Worm (Caenorhabditis elegans) whole organism, L4 larva: ENCODE measurements around the gene nep-2.

Experiments used
- D1046.2 ChIP-seq: fragments of 200-800 bp; sonication (Bioruptor generic); IDR thresholded peaks from 2 replicates; pipeline ENCODE4 v1.3.6; 2022; ENCODE audit warnings: missing genetic modification characterization, missing compliant biosample characterization
- F37D6.2 ChIP-seq: sonication (generic microtip); optimal IDR thresholded peaks from 2 replicates; lab custom pipeline; 2016; ENCODE audit warnings: mild to moderate bottlenecking, missing genetic modification characterization, missing compliant biosample characterization
- R02D3.7 ChIP-seq: fragments of 150-350 bp; sonication (generic microtip); optimal IDR thresholded peaks from 3 replicates; lab custom pipeline; 2014; ENCODE audit warnings: missing biosample characterization, missing genetic modification characterization
- T20F7.1 ChIP-seq: fragments of 200-800 bp; sonication (Bioruptor generic); optimal IDR thresholded peaks from 2 replicates; lab custom pipeline; 2018; ENCODE audit warnings: mild to moderate bottlenecking, missing genetic modification characterization, missing compliant biosample characterization
- Y5F2A.4 ChIP-seq: fragments of 200-800 bp; sonication (Bioruptor generic); optimal IDR thresholded peaks from 2 replicates; lab custom pipeline; 2018; ENCODE audit warnings: mild to moderate bottlenecking, missing genetic modification characterization, missing compliant biosample characterization
- ZK546.5 ChIP-seq, 2 experiments: sonication (generic microtip); optimal IDR thresholded peaks; 2 replicates each; lab custom pipeline; 2017; ENCODE audit warnings: missing biosample characterization in 2 of 2, missing genetic modification characterization in 2 of 2
- aha-1 ChIP-seq: fragments of 150-350 bp; peaks from one replicate; lab custom pipeline; 2014; ENCODE audit warnings: missing biosample characterization, missing genetic modification characterization
- aly-2 ChIP-seq: sonication (generic microtip); optimal IDR thresholded peaks from 2 replicates; lab custom pipeline; 2018; ENCODE audit warnings: missing biosample characterization, missing genetic modification characterization
- arid-1 ChIP-seq: fragments of 200-800 bp; sonication (Bioruptor generic); conservative IDR thresholded peaks from 2 replicates; pipeline ENCODE4 v1.3.6; 2022; ENCODE audit warnings: missing genetic modification reagents, missing genetic modification characterization, missing compliant biosample characterization
- ceh-20 ChIP-seq: fragments of 200-800 bp; sonication (Bioruptor generic); IDR thresholded peaks from 2 replicates; pipeline ENCODE4 v1.3.6; 2022; ENCODE audit warnings: missing genetic modification reagents, missing genetic modification characterization, missing compliant biosample characterization
- ceh-28 ChIP-seq: fragments of 150-350 bp; optimal IDR thresholded peaks from 2 replicates; lab custom pipeline; 2014; ENCODE audit warnings: missing biosample characterization, missing genetic modification reagents, missing genetic modification characterization
- ceh-32 ChIP-seq: sonication (generic microtip); optimal IDR thresholded peaks from 2 replicates; lab custom pipeline; 2016; ENCODE audit warnings: mild to moderate bottlenecking, missing genetic modification characterization, missing compliant biosample characterization; ENCODE audit not compliant: poor library complexity
- ceh-62 ChIP-seq: sonication (generic microtip); optimal IDR thresholded peaks from 2 replicates; lab custom pipeline; 2017; ENCODE audit warnings: missing biosample characterization, missing genetic modification characterization
- cey-2 ChIP-seq: sonication (generic microtip); optimal IDR thresholded peaks from 3 replicates; lab custom pipeline; 2017; ENCODE audit warnings: missing genetic modification characterization, mild to moderate bottlenecking, missing compliant biosample characterization, antibody characterized with exemption, borderline replicate concordance; ENCODE audit not compliant: insufficient read depth
- daf-12 ChIP-seq: fragments of 150-350 bp; optimal IDR thresholded peaks from 2 replicates; lab custom pipeline; 2014; ENCODE audit warnings: missing biosample characterization, missing genetic modification reagents, missing genetic modification characterization
- daf-19 ChIP-seq: fragments of 200-800 bp; sonication (Bioruptor generic); conservative IDR thresholded peaks from 2 replicates; pipeline ENCODE4 v1.3.6; 2022; ENCODE audit warnings: missing genetic modification characterization, missing compliant biosample characterization
- daf-8 ChIP-seq: fragments of 200-800 bp; sonication (Bioruptor generic); IDR thresholded peaks from 2 replicates; pipeline ENCODE4 v1.3.6; 2022; ENCODE audit warnings: missing genetic modification characterization, missing compliant biosample characterization
- dmd-8 ChIP-seq: fragments of 200-800 bp; sonication (Bioruptor generic); IDR thresholded peaks from 2 replicates; pipeline ENCODE4 v1.3.6; 2022; ENCODE audit warnings: missing genetic modification characterization, missing compliant biosample characterization
- egl-27 ChIP-seq: sonication (generic microtip); optimal IDR thresholded peaks from 3 replicates; lab custom pipeline; 2017; ENCODE audit warnings: missing biosample characterization, missing genetic modification reagents, missing genetic modification characterization
- fkh-10 ChIP-seq: fragments of 150-350 bp; optimal IDR thresholded peaks from 2 replicates; lab custom pipeline; 2014; ENCODE audit warnings: missing biosample characterization, missing genetic modification reagents, missing genetic modification characterization
- gei-8 ChIP-seq: fragments of 200-800 bp; sonication (Bioruptor generic); optimal IDR thresholded peaks from 2 replicates; lab custom pipeline; 2018; ENCODE audit warnings: mild to moderate bottlenecking, missing genetic modification characterization, missing compliant biosample characterization
- lim-7 ChIP-seq: fragments of 200-800 bp; sonication (Bioruptor generic); IDR thresholded peaks from 2 replicates; pipeline ENCODE4 v1.3.6; 2022; ENCODE audit warnings: missing genetic modification characterization, missing compliant biosample characterization
- lin-15B ChIP-seq: fragments of 150-350 bp; sonication (generic microtip); optimal IDR thresholded peaks from 3 replicates; lab custom pipeline; 2014; ENCODE audit warnings: missing biosample characterization, missing genetic modification characterization
- lin-29 ChIP-seq: fragments of 200-800 bp; sonication (Bioruptor generic); IDR thresholded peaks from 2 replicates; pipeline ENCODE4 v1.3.6; 2022; ENCODE audit warnings: missing genetic modification reagents, missing genetic modification characterization, missing compliant biosample characterization
- madf-9 ChIP-seq: fragments of 200-800 bp; sonication (Bioruptor generic); conservative IDR thresholded peaks from 2 replicates; pipeline ENCODE4 v1.3.6; 2022; ENCODE audit warnings: missing genetic modification reagents, missing genetic modification characterization, missing compliant biosample characterization
- mdl-1 ChIP-seq, 2 experiments: fragments of 150-350 bp in 1 of 2; sonication (generic microtip) in 1 of 2; optimal IDR thresholded peaks; 2 replicates each; lab custom pipeline; 2014 to 2017; ENCODE audit warnings: missing biosample characterization in 2 of 2, missing genetic modification characterization in 2 of 2
- mes-2 ChIP-seq: sonication (generic microtip); optimal IDR thresholded peaks from 2 replicates; lab custom pipeline; 2016; ENCODE audit warnings: missing genotype, mild to moderate bottlenecking, missing genetic modification characterization, missing compliant biosample characterization; ENCODE audit not compliant: poor library complexity, severe bottlenecking
- nhr-11 ChIP-seq: fragments of 150-350 bp; optimal IDR thresholded peaks from 2 replicates; lab custom pipeline; 2014; ENCODE audit warnings: missing biosample characterization, missing genetic modification characterization
- nhr-42 ChIP-seq: fragments of 200-800 bp; sonication (Bioruptor generic); IDR thresholded peaks from 2 replicates; pipeline ENCODE4 v1.3.6; 2022; ENCODE audit warnings: missing genetic modification characterization, missing compliant biosample characterization
- nhr-48 ChIP-seq: sonication (generic microtip); optimal IDR thresholded peaks from 2 replicates; lab custom pipeline; 2016; ENCODE audit warnings: mild to moderate bottlenecking, missing genetic modification characterization, missing compliant biosample characterization
- nhr-6 ChIP-seq: fragments of 150-350 bp; optimal IDR thresholded peaks from 2 replicates; lab custom pipeline; 2014; ENCODE audit warnings: missing biosample characterization, missing genetic modification characterization
- saeg-2 ChIP-seq: fragments of 200-800 bp; sonication (Bioruptor generic); IDR thresholded peaks from 2 replicates; pipeline ENCODE4 v1.3.6; 2022; ENCODE audit warnings: missing genetic modification reagents, missing genetic modification characterization, missing compliant biosample characterization
- set-16 ChIP-seq: fragments of 200-800 bp; sonication (Bioruptor generic); IDR thresholded peaks from 2 replicates; pipeline ENCODE4 v1.3.6; 2022; ENCODE audit warnings: missing genetic modification reagents, missing genetic modification characterization, missing compliant biosample characterization
- snpc-4 ChIP-seq: fragments of 150-350 bp; optimal IDR thresholded peaks from 2 replicates; lab custom pipeline; 2014; ENCODE audit warnings: missing biosample characterization, missing genetic modification characterization
- spr-1 ChIP-seq: sonication (generic microtip); optimal IDR thresholded peaks from 2 replicates; lab custom pipeline; 2016; ENCODE audit warnings: mild to moderate bottlenecking, missing genetic modification characterization, missing compliant biosample characterization
- spr-3 ChIP-seq: fragments of 200-800 bp; sonication (Bioruptor generic); optimal IDR thresholded peaks from 2 replicates; lab custom pipeline; 2018; ENCODE audit warnings: mild to moderate bottlenecking, missing genetic modification characterization, missing compliant biosample characterization
- tag-97 ChIP-seq: fragments of 200-800 bp; sonication (Bioruptor generic); IDR thresholded peaks from 2 replicates; pipeline ENCODE4 v1.3.6; 2022; ENCODE audit warnings: missing genetic modification characterization, missing compliant biosample characterization
- unc-62 ChIP-seq, 3 experiments: fragments of 150-350 bp in 1 of 3; sonication (generic microtip); optimal IDR thresholded peaks in 2 of 3; peaks in 1 of 3; 1 replicate in 1 of 3; 2 replicates in 2 of 3; lab custom pipeline; 2014 to 2017; ENCODE audit warnings: missing biosample characterization in 3 of 3, missing genetic modification characterization in 3 of 3, missing genetic modification reagents in 3 of 3, missing genotype in 1 of 3
- zag-1 ChIP-seq: fragments of 150-350 bp; optimal IDR thresholded peaks from 2 replicates; lab custom pipeline; 2014; ENCODE audit warnings: missing biosample characterization, missing genetic modification characterization
- zip-2 ChIP-seq: fragments of 150-350 bp; optimal IDR thresholded peaks from 2 replicates; lab custom pipeline; 2014; ENCODE audit warnings: missing biosample characterization, missing genetic modification characterization
- ztf-7 ChIP-seq: fragments of 150-350 bp; optimal IDR thresholded peaks from 2 replicates; lab custom pipeline; 2014; ENCODE audit warnings: missing biosample characterization, missing genetic modification characterization

Gene nep-2

DNA sequence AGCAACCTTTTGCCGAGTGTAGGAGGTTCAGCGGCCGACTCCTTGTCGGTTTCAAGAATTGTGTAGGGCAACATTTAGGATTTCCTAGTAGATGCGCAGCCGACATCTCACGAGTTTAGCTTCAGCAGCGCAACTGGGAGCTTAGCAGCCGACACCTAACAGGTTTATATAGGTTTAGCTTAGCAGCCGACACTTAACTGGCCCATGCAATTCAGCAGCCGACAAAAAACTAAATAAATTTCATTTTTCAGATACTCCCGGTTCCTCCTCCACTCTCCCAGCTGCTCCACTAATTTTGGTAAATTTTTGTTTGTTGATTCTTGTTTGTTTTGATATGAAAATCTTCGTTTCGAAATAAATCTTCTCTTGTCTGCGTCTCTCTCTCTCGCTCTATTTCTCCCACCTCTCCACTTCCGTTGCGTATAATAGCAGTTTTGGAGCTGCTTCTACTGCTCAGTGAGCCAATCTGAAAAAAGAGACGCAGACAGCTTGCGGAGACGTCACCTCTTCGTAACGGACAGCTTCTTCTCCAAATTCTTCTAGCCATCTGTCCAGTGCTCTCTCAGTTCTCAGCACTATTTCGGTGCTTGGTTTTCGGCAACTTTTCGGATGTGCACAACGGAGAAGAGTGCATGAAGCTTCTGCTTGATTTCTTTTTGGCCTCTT lies 22.5 kb upstream of the nep-2 start (continued):
- TF ChIP-seq lin-29 = no peak
- no peak for TF ChIP-seq tag-97 (GFP tag; lab: Robert Waterston, UW)
- TF ChIP-seq nhr-48 (tag; lab: Kevin White, UChicago) = no peak
- no peak for TF ChIP-seq gei-8 (GFP tag; lab: Kevin White, UChicago)
- TF ChIP-seq arid-1 (GFP tag; lab: Robert Waterston, UW) = no peak
- no peak for TF ChIP-seq snpc-4
- TF ChIP-seq ceh-20 (GFP tag; lab: Robert Waterston, UW) = no peak; the same call in 1 of the 2 replicates
- TF ChIP-seq R02D3.7 = no peak
- TF ChIP-seq egl-27 (tag; lab: Kevin White, UChicago) = no peak
- no peak for TF ChIP-seq lin-15B (tag; lab: Kevin White, UChicago)
- TF ChIP-seq lim-7 (GFP tag; lab: Robert Waterston, UW) = no peak
- no peak for TF ChIP-seq madf-9 (GFP tag; lab: Robert Waterston, UW)
- no peak for TF ChIP-seq ztf-7
- TF ChIP-seq zag-1 = no peak
- TF ChIP-seq nhr-6 (tag; lab: Kevin White, UChicago) = no peak
- TF ChIP-seq spr-3 (GFP tag; lab: Kevin White, UChicago) = no peak
- TF ChIP-seq nhr-11 (tag; lab: Kevin White, UChicago) = peak; percentile 47
- no peak for TF ChIP-seq T20F7.1 (GFP tag; lab: Kevin White, UChicago)
- no peak for TF ChIP-seq Y5F2A.4 (GFP tag; lab: Kevin White, UChicago)
- no peak for TF ChIP-seq aly-2 (tag; lab: Kevin White, UChicago)
- peak in 1 of 2 experiments; percentile 14 for TF ChIP-seq mdl-1 (tag; optimal IDR thresholded peaks at IDR 0.05; lab: Kevin White, UChicago)
- no peak for TF ChIP-seq ceh-28
- no peak for TF ChIP-seq dmd-8 (GFP tag; lab: Robert Waterston, UW)
- no peak for TF ChIP-seq mes-2 (tag; lab: Kevin White, UChicago)
- no peak for TF ChIP-seq ZK546.5 (tag; optimal IDR thresholded peaks at IDR 0.05; lab: Kevin White, UChicago)
- no peak for TF ChIP-seq nhr-42 (GFP tag; lab: Robert Waterston, UW)
- TF ChIP-seq daf-12 (tag; lab: Kevin White, UChicago) = no peak
- TF ChIP-seq daf-8 (GFP tag; lab: Robert Waterston, UW) = no peak
- no peak for TF ChIP-seq spr-1 (tag; lab: Kevin White, UChicago)
- no peak for TF ChIP-seq zip-2 (tag; lab: Kevin White, UChicago)
- TF ChIP-seq ceh-62 (tag; lab: Kevin White, UChicago) = no peak
- no peak for TF ChIP-seq D1046.2 (GFP tag; lab: Robert Waterston, UW)
- TF ChIP-seq ceh-32 (tag; lab: Kevin White, UChicago) = no peak
- TF ChIP-seq daf-19 (GFP tag; lab: Robert Waterston, UW) = no peak
- TF ChIP-seq F37D6.2 (tag; lab: Kevin White, UChicago) = peak; percentile 67
- TF ChIP-seq fkh-10 = peak; percentile 75
- TF ChIP-seq, all 104 proteins: peak for 13

DNA sequence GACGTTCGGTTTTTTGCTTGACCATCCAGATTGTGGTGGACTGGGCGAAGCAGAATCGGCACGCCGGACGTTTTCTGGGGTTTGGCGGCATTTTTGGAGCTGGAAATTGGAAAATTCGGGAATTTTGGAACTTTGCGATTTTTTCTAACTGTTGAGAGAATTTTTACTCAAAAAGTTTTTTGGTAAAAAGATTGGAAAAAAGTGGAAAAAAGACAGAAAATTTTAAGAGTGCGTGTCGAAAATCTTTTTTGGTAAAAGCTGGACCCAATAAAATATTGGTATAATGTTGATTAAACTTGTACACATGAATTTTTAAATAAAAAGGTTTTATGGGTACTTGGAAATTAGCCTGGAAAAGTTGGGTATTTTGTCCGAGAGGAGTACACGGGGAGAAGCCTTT lies 16.7 kb upstream of the nep-2 start, which contains the start of gene T05A8.7:
Gene T05A8.7 (minus strand): TSS at position 101 of the 400 bp plus-strand sequence.
- TF ChIP-seq unc-62 (GFP tag; optimal IDR thresholded peaks at IDR 0.05 in 1 of 2; lab: Kevin White, UChicago) = peak in 1 of 2 experiments; percentile 51
- TF ChIP-seq unc-62 (tag; optimal IDR thresholded peaks at IDR 0.05; lab: Kevin White, UChicago) = no peak
- TF ChIP-seq cey-2 (tag; lab: Kevin White, UChicago) = no peak

DNA sequence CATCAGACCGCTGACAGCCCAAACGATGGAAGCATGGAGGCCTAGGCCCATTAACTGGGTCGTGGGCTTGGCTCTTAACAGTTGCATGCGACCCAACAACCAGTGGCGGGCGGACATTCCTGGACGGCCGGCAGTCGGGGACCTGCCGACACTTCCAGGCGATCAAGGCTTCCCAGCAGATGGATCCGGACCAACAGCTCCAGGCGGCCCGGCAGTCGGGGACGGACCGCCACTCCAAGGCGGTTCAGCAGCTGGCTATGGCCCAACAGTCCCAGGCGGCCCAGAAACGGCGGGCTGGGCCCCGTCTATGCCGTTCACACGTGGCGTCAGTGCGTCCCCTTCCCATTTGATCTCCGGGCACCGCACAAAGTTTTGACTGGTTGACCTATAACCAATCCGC lies 15.9 kb upstream of the nep-2 start:
- TF ChIP-seq set-16 (GFP tag; lab: Robert Waterston, UW) (peak; percentile 96), nhr-42 (GFP tag; lab: Robert Waterston, UW) (no peak), saeg-2 (GFP tag; lab: Robert Waterston, UW) (0 out of 2 replicates have a peak, but pooled peaks have one; percentile 24), aha-1 (tag; lab: Kevin White, UChicago) (peak; percentile 16)
